Fruit fly (Drosophila melanogaster): ENCODE measurements around the gene CG34280.

The CG34280 gene

dm6 chr3R:17401289-17401752 lies 2.2 kb downstream of the CG34280 start:
- TF ChIP-seq pb (GFP tag; optimal IDR thresholded peaks at IDR 0.05) (peak; percentile 27), CG12942 (GFP tag; optimal IDR thresholded peaks at IDR 0.05) (peak; percentile 57), CG5245 (GFP tag; optimal IDR thresholded peaks at IDR 0.05) (no peak), CG9437 (GFP tag; optimal IDR thresholded peaks at IDR 0.05) (peak; percentile 24), Dfd (GFP tag; optimal IDR thresholded peaks at IDR 0.05) (no peak), slbo (GFP tag; IDR thresholded peaks at IDR 0.05) (peak; percentile 67), CG18619 (GFP tag; optimal IDR thresholded peaks at IDR 0.05) (peak; percentile 15), CG9817 (tag; optimal IDR thresholded peaks at IDR 0.05) (peak; percentile 54), CG10366 (GFP tag; IDR thresholded peaks at IDR 0.05) (no peak; the same call in 1 of the 2 replicates), pum (GFP tag; optimal IDR thresholded peaks at IDR 0.05) (peak; percentile 52), CG2202 (tag; optimal IDR thresholded peaks at IDR 0.05) (no peak), prd (optimal IDR thresholded peaks at IDR 0.05) (no peak), prd (GFP tag; IDR thresholded peaks at IDR 0.05) (peak; percentile 59), maf-S (GFP tag; optimal IDR thresholded peaks at IDR 0.05) (peak; percentile 56), Camta (GFP tag; optimal IDR thresholded peaks at IDR 0.05) (peak; percentile 53), Oli (tag; optimal IDR thresholded peaks at IDR 0.05) (peak; percentile 55), tll (GFP tag; optimal IDR thresholded peaks at IDR 0.05) (no peak), CG6683 (GFP tag; optimal IDR thresholded peaks at IDR 0.05) (peak; percentile 1), MBD-R2 (GFP tag; IDR thresholded peaks at IDR 0.05) (peak; percentile 65), fu2 (GFP tag; optimal IDR thresholded peaks at IDR 0.05) (peak; percentile 67), dmrt11E (tag; optimal IDR thresholded peaks at IDR 0.05) (peak; percentile 15), HLH54F (GFP tag; optimal IDR thresholded peaks at IDR 0.05) (peak; percentile 60), CHES-1-like (GFP tag; optimal IDR thresholded peaks at IDR 0.05) (peak; percentile 67), mld (GFP tag; IDR thresholded peaks at IDR 0.05; ENCODE audit: partially characterized antibody) (0 out of 3 replicates have a peak, but pooled peaks have one; percentile 41), CG10321 (GFP tag; IDR thresholded peaks at IDR 0.05) (no peak), Doc2 (GFP tag; IDR thresholded peaks at IDR 0.05) (no peak), amos (GFP tag; IDR thresholded peaks at IDR 0.05; ENCODE audit: partially characterized antibody) (peak; percentile 89), ind (GFP tag; optimal IDR thresholded peaks at IDR 0.05) (peak; percentile 33), ken (GFP tag; IDR thresholded peaks at IDR 0.05) (no peak), Bteb2 (GFP tag; optimal IDR thresholded peaks at IDR 0.05) (peak; percentile 75), al (GFP tag; IDR thresholded peaks at IDR 0.05) (peak; percentile 62; the same call in 1 of the 2 replicates), CG31224 (GFP tag; IDR thresholded peaks at IDR 0.05) (no peak), CG1603 (tag; optimal IDR thresholded peaks at IDR 0.05) (peak; percentile 81), twi (tag; optimal IDR thresholded peaks at IDR 0.05) (peak; percentile 11), CG11456 (GFP tag; IDR thresholded peaks at IDR 0.05) (peak; percentile 74), Dref (GFP tag; IDR thresholded peaks at IDR 0.05) (peak; percentile 92), wdn (GFP tag; IDR thresholded peaks at IDR 0.05) (0 out of 2 replicates have a peak, but pooled peaks have one; percentile 8), B-H1 (GFP tag; IDR thresholded peaks at IDR 0.05) (peak; percentile 44), unc-4 (GFP tag; IDR thresholded peaks at IDR 0.05; ENCODE audit: partially characterized antibody) (peak; percentile 78), Dll (GFP tag; IDR thresholded peaks at IDR 0.05; ENCODE audit: partially characterized antibody) (peak; percentile 84), CG7357 (GFP tag; IDR thresholded peaks at IDR 0.05) (peak; percentile 94), btn (GFP tag; optimal IDR thresholded peaks at IDR 0.05) (no peak), stwl (tag; optimal IDR thresholded peaks at IDR 0.05) (peak; percentile 81), chn (GFP tag; optimal IDR thresholded peaks at IDR 0.05) (peak; percentile 48), CG34224 (GFP tag; IDR thresholded peaks at IDR 0.05; ENCODE audit: partially characterized antibody) (peak; percentile 77; the same call in 1 of the 3 replicates), BEAF-32 (GFP tag; optimal IDR thresholded peaks at IDR 0.05) (peak; percentile 90), rib (GFP tag; IDR thresholded peaks at IDR 0.05) (peak; percentile 69), ash1 (GFP tag; optimal IDR thresholded peaks at IDR 0.05) (no peak), CG3847 (GFP tag; IDR thresholded peaks at IDR 0.05) (peak; percentile 40), CG12071 (GFP tag; optimal IDR thresholded peaks at IDR 0.05) (no peak), inv (GFP tag; IDR thresholded peaks at IDR 0.05; ENCODE audit: partially characterized antibody) (peak; percentile 79)
